Worm (Caenorhabditis elegans) whole organism, late embryonic: ENCODE results near the gene T05H10.1.
A peak's percentile ranks its signal among the peaks of the same experiment; 100 is the strongest.

Source experiments
- C08G9.2 ChIP-seq: sonication (generic microtip); optimal IDR thresholded peaks from 2 replicates; lab custom pipeline; 2016; ENCODE audit warnings: mild to moderate bottlenecking, missing genetic modification characterization, moderate library complexity, missing compliant biosample characterization
- C38D4.7 ChIP-seq: fragments of 200-800 bp; sonication (Bioruptor generic); optimal IDR thresholded peaks from 2 replicates; lab custom pipeline; 2018; ENCODE audit warnings: mild to moderate bottlenecking, missing genetic modification characterization, moderate library complexity, missing compliant biosample characterization
- F13H6.1 ChIP-seq: sonication (generic microtip); optimal IDR thresholded peaks from 2 replicates; lab custom pipeline; 2016; ENCODE audit warnings: missing genetic modification characterization, missing compliant biosample characterization
- K02D7.2 ChIP-seq: sonication (generic microtip); optimal IDR thresholded peaks from 2 replicates; lab custom pipeline; 2017; ENCODE audit warnings: mild to moderate bottlenecking, missing genetic modification characterization, missing compliant biosample characterization
- K09A11.1 ChIP-seq: sonication (generic microtip); optimal IDR thresholded peaks from 2 replicates; lab custom pipeline; 2017; ENCODE audit warnings: antibody characterized with exemption, mild to moderate bottlenecking, missing genetic modification characterization, missing compliant biosample characterization; ENCODE audit not compliant: insufficient read depth
- T23F11.4 ChIP-seq: fragments of 200-800 bp; sonication (Bioruptor generic); optimal IDR thresholded peaks from 2 replicates; lab custom pipeline; 2018; ENCODE audit warnings: mild to moderate bottlenecking, missing genetic modification characterization, missing compliant biosample characterization
- Y22D7AL.16 ChIP-seq: sonication (generic microtip); optimal IDR thresholded peaks from 2 replicates; lab custom pipeline; 2016; ENCODE audit warnings: missing genetic modification characterization, missing compliant biosample characterization
- ama-1 ChIP-seq: fragments of 150-350 bp; optimal IDR thresholded peaks from 2 replicates; lab custom pipeline; 2014
- ceh-14 ChIP-seq: sonication (generic microtip); optimal IDR thresholded peaks from 2 replicates; lab custom pipeline; 2016; ENCODE audit warnings: missing genotype, missing genetic modification characterization, missing compliant biosample characterization
- ceh-18 ChIP-seq: sonication (generic microtip); optimal IDR thresholded peaks from 2 replicates; lab custom pipeline; 2016; ENCODE audit warnings: missing genetic modification characterization, missing compliant biosample characterization
- ceh-19 ChIP-seq: fragments of 200-800 bp; sonication (Bioruptor generic); optimal IDR thresholded peaks from 2 replicates; lab custom pipeline; 2018; ENCODE audit warnings: mild to moderate bottlenecking, missing genetic modification characterization, missing compliant biosample characterization
- ceh-2 ChIP-seq: sonication (generic microtip); optimal IDR thresholded peaks from 2 replicates; lab custom pipeline; 2016; ENCODE audit warnings: missing genotype, missing genetic modification characterization, missing compliant biosample characterization
- ceh-24 ChIP-seq: sonication (generic microtip); optimal IDR thresholded peaks from 2 replicates; lab custom pipeline; 2016; ENCODE audit warnings: mild to moderate bottlenecking, missing genetic modification characterization, missing compliant biosample characterization
- ceh-31 ChIP-seq: sonication (generic microtip); optimal IDR thresholded peaks from 2 replicates; lab custom pipeline; 2016; ENCODE audit warnings: missing genetic modification characterization, missing compliant biosample characterization
- ceh-34 ChIP-seq: sonication (generic microtip); optimal IDR thresholded peaks from 2 replicates; lab custom pipeline; 2016; ENCODE audit warnings: mild to moderate bottlenecking, missing genetic modification characterization, missing compliant biosample characterization
- ceh-48 ChIP-seq: sonication (generic microtip); optimal IDR thresholded peaks from 2 replicates; lab custom pipeline; 2016; ENCODE audit warnings: missing genetic modification characterization, inconsistent platforms, missing compliant biosample characterization
- ceh-6 ChIP-seq: fragments of 200-800 bp; sonication (Bioruptor generic); optimal IDR thresholded peaks from 2 replicates; lab custom pipeline; 2018; ENCODE audit warnings: mild to moderate bottlenecking, missing genetic modification characterization, missing compliant biosample characterization
- ceh-9 ChIP-seq: sonication (generic microtip); optimal IDR thresholded peaks from 2 replicates; lab custom pipeline; 2016; ENCODE audit warnings: mild to moderate bottlenecking, missing genetic modification characterization, inconsistent platforms, missing compliant biosample characterization
- che-1 ChIP-seq: sonication (generic microtip); optimal IDR thresholded peaks from 2 replicates; lab custom pipeline; 2016; ENCODE audit warnings: mild to moderate bottlenecking, missing genetic modification characterization, missing compliant biosample characterization
- dve-1 ChIP-seq: sonication (generic microtip); optimal IDR thresholded peaks from 2 replicates; lab custom pipeline; 2017; ENCODE audit warnings: antibody characterized with exemption, mild to moderate bottlenecking, missing genetic modification characterization, missing compliant biosample characterization
- elt-2 ChIP-seq: sonication (generic microtip); optimal IDR thresholded peaks from 2 replicates; lab custom pipeline; 2016; ENCODE audit warnings: missing genetic modification reagents, missing genetic modification characterization, missing compliant biosample characterization
- ets-4 ChIP-seq: sonication (generic microtip); optimal IDR thresholded peaks from 2 replicates; lab custom pipeline; 2016; ENCODE audit warnings: missing genetic modification characterization, missing compliant biosample characterization
- eyg-1 ChIP-seq: sonication (generic microtip); optimal IDR thresholded peaks from 2 replicates; lab custom pipeline; 2016; ENCODE audit warnings: missing genotype, missing genetic modification characterization, missing compliant biosample characterization
- fax-1 ChIP-seq: sonication (generic microtip); optimal IDR thresholded peaks from 2 replicates; lab custom pipeline; 2016; ENCODE audit warnings: missing genotype, missing genetic modification characterization, missing compliant biosample characterization
- fkh-10 ChIP-seq: fragments of 150-350 bp; optimal IDR thresholded peaks from 2 replicates; lab custom pipeline; 2014; ENCODE audit warnings: missing biosample characterization, missing genetic modification reagents, missing genetic modification characterization
- fkh-6 ChIP-seq: sonication (generic microtip); optimal IDR thresholded peaks from 2 replicates; lab custom pipeline; 2016; ENCODE audit warnings: missing genetic modification characterization, missing compliant biosample characterization
- gmeb-2 ChIP-seq: sonication (generic microtip); optimal IDR thresholded peaks from 2 replicates; lab custom pipeline; 2016; ENCODE audit warnings: missing genetic modification characterization, inconsistent platforms, missing compliant biosample characterization
- hlh-15 ChIP-seq: sonication (generic microtip); optimal IDR thresholded peaks from 2 replicates; lab custom pipeline; 2016; ENCODE audit warnings: missing genetic modification characterization, missing compliant biosample characterization
- hlh-30 ChIP-seq: sonication (generic microtip); optimal IDR thresholded peaks from 2 replicates; lab custom pipeline; 2017; ENCODE audit warnings: antibody characterized with exemption, missing genetic modification characterization, missing compliant biosample characterization; ENCODE audit not compliant: insufficient read depth
- hlh-6 ChIP-seq: sonication (generic microtip); optimal IDR thresholded peaks from 2 replicates; lab custom pipeline; 2016; ENCODE audit warnings: missing genotype, missing genetic modification characterization, missing compliant biosample characterization
- hlh-8 ChIP-seq: sonication (generic microtip); optimal IDR thresholded peaks from 2 replicates; lab custom pipeline; 2016; ENCODE audit warnings: missing genotype, missing genetic modification characterization, missing compliant biosample characterization
- lim-6 ChIP-seq: sonication (generic microtip); optimal IDR thresholded peaks from 2 replicates; lab custom pipeline; 2016; ENCODE audit warnings: missing genetic modification characterization, missing compliant biosample characterization
- lin-11 ChIP-seq: fragments of 200-800 bp; sonication (Bioruptor generic); optimal IDR thresholded peaks from 2 replicates; lab custom pipeline; 2018; ENCODE audit warnings: mild to moderate bottlenecking, missing genetic modification characterization, missing compliant biosample characterization
- madf-2 ChIP-seq: sonication (generic microtip); optimal IDR thresholded peaks from 2 replicates; lab custom pipeline; 2017; ENCODE audit warnings: missing genetic modification characterization, missing compliant biosample characterization
- nfya-1 ChIP-seq: sonication (generic microtip); optimal IDR thresholded peaks from 2 replicates; lab custom pipeline; 2017; ENCODE audit warnings: missing genetic modification characterization, mild to moderate bottlenecking, missing compliant biosample characterization, antibody characterized with exemption, moderate library complexity
- nhr-11 ChIP-seq: fragments of 150-350 bp; optimal IDR thresholded peaks from 2 replicates; lab custom pipeline; 2014; ENCODE audit warnings: missing biosample characterization, missing genetic modification characterization
- nhr-232 ChIP-seq: sonication (generic microtip); optimal IDR thresholded peaks from 2 replicates; lab custom pipeline; 2016; ENCODE audit warnings: missing genetic modification characterization, missing compliant biosample characterization
- odd-2 ChIP-seq: sonication (generic microtip); optimal IDR thresholded peaks from 2 replicates; lab custom pipeline; 2017; ENCODE audit warnings: antibody characterized with exemption, mild to moderate bottlenecking, missing genetic modification characterization, missing compliant biosample characterization
- pag-3 ChIP-seq: sonication (generic microtip); optimal IDR thresholded peaks from 2 replicates; lab custom pipeline; 2016; ENCODE audit warnings: missing compliant biosample characterization, missing genetic modification characterization, borderline replicate concordance
- pat-9 ChIP-seq: fragments of 200-800 bp; sonication (Bioruptor generic); optimal IDR thresholded peaks from 2 replicates; lab custom pipeline; 2018; ENCODE audit warnings: mild to moderate bottlenecking, missing genetic modification characterization, moderate library complexity, missing compliant biosample characterization
- pha-4 ChIP-seq: fragments of 150-350 bp; optimal IDR thresholded peaks from 2 replicates; lab custom pipeline; 2018; ENCODE audit warnings: missing biosample characterization, missing genetic modification reagents, missing genetic modification characterization
- pqm-1 ChIP-seq: sonication (generic microtip); optimal IDR thresholded peaks from 2 replicates; lab custom pipeline; 2016; ENCODE audit warnings: missing genetic modification characterization, missing compliant biosample characterization
- pros-1 ChIP-seq: fragments of 150-350 bp; optimal IDR thresholded peaks from 2 replicates; lab custom pipeline; 2014; ENCODE audit warnings: missing biosample characterization, missing genetic modification reagents, missing genetic modification characterization
- ref-2 ChIP-seq: sonication (generic microtip); optimal IDR thresholded peaks from 2 replicates; lab custom pipeline; 2016; ENCODE audit warnings: missing genetic modification characterization, missing compliant biosample characterization
- rnt-1 ChIP-seq: sonication (generic microtip); optimal IDR thresholded peaks from 2 replicates; lab custom pipeline; 2016; ENCODE audit warnings: missing genetic modification characterization, missing compliant biosample characterization
- sdc-2 ChIP-seq: sonication (generic microtip); optimal IDR thresholded peaks from 2 replicates; lab custom pipeline; 2016; ENCODE audit warnings: missing genotype, missing genetic modification characterization, missing compliant biosample characterization
- sox-4 ChIP-seq: sonication (generic microtip); optimal IDR thresholded peaks from 2 replicates; lab custom pipeline; 2017; ENCODE audit warnings: mild to moderate bottlenecking, missing genetic modification characterization, inconsistent platforms, missing compliant biosample characterization
- syd-9 ChIP-seq: sonication (generic microtip); optimal IDR thresholded peaks from 2 replicates; lab custom pipeline; 2016; ENCODE audit warnings: mild to moderate bottlenecking, missing genetic modification characterization, moderate library complexity, missing compliant biosample characterization
- tbx-7 ChIP-seq: sonication (generic microtip); optimal IDR thresholded peaks from 2 replicates; lab custom pipeline; 2016; ENCODE audit warnings: missing genotype, missing genetic modification characterization, missing compliant biosample characterization
- unc-42 ChIP-seq: sonication (generic microtip); optimal IDR thresholded peaks from 2 replicates; lab custom pipeline; 2016; ENCODE audit warnings: missing genotype, missing genetic modification characterization, missing compliant biosample characterization
- unc-55 ChIP-seq: sonication (generic microtip); optimal IDR thresholded peaks from 2 replicates; lab custom pipeline; 2017; ENCODE audit warnings: missing biosample characterization, missing genetic modification reagents, missing genetic modification characterization
- unc-86 ChIP-seq: sonication (generic microtip); optimal IDR thresholded peaks from 2 replicates; lab custom pipeline; 2016; ENCODE audit warnings: missing genetic modification characterization, missing compliant biosample characterization
- zip-5 ChIP-seq: sonication (generic microtip); optimal IDR thresholded peaks from 2 replicates; lab custom pipeline; 2016; ENCODE audit warnings: missing genetic modification characterization, missing compliant biosample characterization

Gene T05H10.1

DNA sequence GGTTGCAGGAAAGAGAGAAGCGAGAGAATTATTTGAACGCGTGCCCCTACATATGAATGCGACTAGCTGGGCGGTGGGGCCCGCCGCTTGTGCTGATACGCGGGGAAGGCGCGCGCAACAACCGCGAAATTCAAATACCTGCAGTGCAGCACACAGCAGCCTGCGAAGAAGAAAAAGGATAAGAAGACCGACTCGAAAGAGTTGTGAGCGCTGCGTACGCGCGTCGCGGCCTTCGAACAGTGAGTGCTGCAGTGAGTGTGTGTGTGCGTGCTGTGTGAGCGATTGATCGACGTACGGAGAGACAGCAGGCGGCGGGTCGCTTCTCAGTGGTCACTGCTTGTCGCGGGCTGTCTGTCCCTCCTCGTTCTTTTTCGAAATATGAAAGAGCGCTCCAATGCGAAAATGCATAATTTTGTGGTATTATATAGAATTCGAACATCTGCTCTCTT lies 14.1 kb upstream of the T05H10.1 start:
- TF ChIP-seq pqm-1 (tag; lab: Kevin White, UChicago) (peak; percentile 36), ceh-9 (no peak), ceh-48 (tag; lab: Kevin White, UChicago) (peak; percentile 61), hlh-8 (tag; lab: Kevin White, UChicago) (peak; percentile 46), hlh-6 (tag; lab: Kevin White, UChicago) (peak; percentile 74), ceh-24 (tag; lab: Kevin White, UChicago) (no peak), pag-3 (tag; lab: Kevin White, UChicago) (peak; percentile 32), K09A11.1 (tag; lab: Kevin White, UChicago) (no peak), hlh-15 (tag; lab: Kevin White, UChicago) (no peak), pat-9 (peak; percentile 54), sdc-2 (tag; lab: Kevin White, UChicago) (peak; percentile 54), gmeb-2 (tag; lab: Kevin White, UChicago) (no peak), C38D4.7 (peak; percentile 6), ceh-14 (tag; lab: Kevin White, UChicago) (no peak), nhr-11 (tag; lab: Kevin White, UChicago) (no peak), T23F11.4 (GFP tag; lab: Kevin White, UChicago) (peak; percentile 71), pha-4 (tag; lab: Kevin White, UChicago) (no peak), che-1 (tag; lab: Kevin White, UChicago) (peak; percentile 52), unc-42 (peak; percentile 79), tbx-7 (tag; lab: Kevin White, UChicago) (no peak), zip-5 (no peak), ceh-19 (GFP tag; lab: Kevin White, UChicago) (peak; percentile 82), odd-2 (no peak), K02D7.2 (no peak), nhr-232 (tag; lab: Kevin White, UChicago) (no peak), ceh-6 (GFP tag; lab: Kevin White, UChicago) (peak; percentile 51), Y22D7AL.16 (tag; lab: Kevin White, UChicago) (peak; percentile 34), pros-1 (tag; lab: Kevin White, UChicago) (peak; percentile 72), elt-2 (tag; lab: Kevin White, UChicago) (peak; percentile 62), fkh-6 (tag; lab: Kevin White, UChicago) (peak; percentile 52), lim-6 (peak; percentile 45), ceh-31 (tag; lab: Kevin White, UChicago) (peak; percentile 79), ref-2 (tag; lab: Kevin White, UChicago) (peak; percentile 93), F13H6.1 (tag; lab: Kevin White, UChicago) (peak; percentile 83), madf-2 (tag; lab: Kevin White, UChicago) (peak; percentile 59), ceh-18 (peak; percentile 90), fkh-10 (no peak), fax-1 (tag; lab: Kevin White, UChicago) (peak; percentile 9), ama-1 (lab: Kevin White, UChicago) (no peak), dve-1 (peak; percentile 81), ets-4 (tag; lab: Kevin White, UChicago) (peak; percentile 66), sox-4 (peak; percentile 40), syd-9 (tag; lab: Kevin White, UChicago) (peak; percentile 67), unc-86 (tag; lab: Kevin White, UChicago) (peak; percentile 29), C08G9.2 (tag; lab: Kevin White, UChicago) (peak; percentile 60), eyg-1 (tag; lab: Kevin White, UChicago) (peak; percentile 39), rnt-1 (tag; lab: Kevin White, UChicago) (peak; percentile 87), ceh-2 (tag; lab: Kevin White, UChicago) (peak; percentile 44), lin-11 (no peak), hlh-30 (peak; percentile 33), unc-55 (GFP tag; lab: Kevin White, UChicago) (peak; percentile 63), ceh-34 (tag; lab: Kevin White, UChicago) (peak; percentile 94), nfya-1 (tag; lab: Kevin White, UChicago) (peak; percentile 90)
